Worm (Caenorhabditis elegans) whole organism, L3 larva: ENCODE measurements around the gene K08H2.10.

Source experiments
- R02D3.7 ChIP-seq: fragments of 150-350 bp; optimal IDR thresholded peaks from 2 replicates; lab custom pipeline; 2014; ENCODE audit warnings: missing biosample characterization, missing genetic modification characterization
- ZK546.5 ChIP-seq: sonication (generic microtip); optimal IDR thresholded peaks from 2 replicates; lab custom pipeline; 2017; ENCODE audit warnings: missing biosample characterization, missing genetic modification characterization
- aly-2 ChIP-seq: fragments of 150-350 bp; optimal IDR thresholded peaks from 2 replicates; lab custom pipeline; 2014; ENCODE audit warnings: missing biosample characterization, missing genetic modification characterization
- ama-1 ChIP-seq: fragments of 150-350 bp; optimal IDR thresholded peaks from 2 replicates; lab custom pipeline; 2018
- ceh-16 ChIP-seq: sonication (generic microtip); optimal IDR thresholded peaks from 2 replicates; lab custom pipeline; 2017; ENCODE audit warnings: missing biosample characterization, missing genetic modification characterization
- ceh-28 ChIP-seq: fragments of 150-350 bp; optimal IDR thresholded peaks from 2 replicates; lab custom pipeline; 2014; ENCODE audit warnings: missing biosample characterization, missing genetic modification reagents, missing genetic modification characterization
- ceh-82 ChIP-seq: fragments of 150-350 bp; optimal IDR thresholded peaks from 2 replicates; lab custom pipeline; 2014; ENCODE audit warnings: missing biosample characterization, missing genetic modification characterization
- ceh-9 ChIP-seq: sonication (generic microtip); optimal IDR thresholded peaks from 2 replicates; lab custom pipeline; 2018; ENCODE audit warnings: missing biosample characterization, missing genetic modification characterization
- daf-12 ChIP-seq: fragments of 150-350 bp; optimal IDR thresholded peaks from 2 replicates; lab custom pipeline; 2014; ENCODE audit warnings: missing biosample characterization, missing genetic modification reagents, missing genetic modification characterization
- egl-27 ChIP-seq: sonication (generic microtip); optimal IDR thresholded peaks from 4 replicates; lab custom pipeline; 2017; ENCODE audit warnings: missing biosample characterization, missing genetic modification reagents, missing genetic modification characterization
- egl-5 ChIP-seq: fragments of 150-350 bp; optimal IDR thresholded peaks from 2 replicates; lab custom pipeline; 2017; ENCODE audit warnings: missing biosample characterization, missing genetic modification reagents, missing genetic modification characterization, inconsistent platforms
- elt-1 ChIP-seq: fragments of 150-350 bp; optimal IDR thresholded peaks from 2 replicates; lab custom pipeline; 2014; ENCODE audit warnings: missing biosample characterization, missing genetic modification characterization
- elt-2 ChIP-seq: sonication (generic microtip); optimal IDR thresholded peaks from 2 replicates; lab custom pipeline; 2016; ENCODE audit warnings: missing genetic modification reagents, mild to moderate bottlenecking, missing genetic modification characterization, missing compliant biosample characterization
- elt-3 ChIP-seq, 3 experiments: fragments of 150-350 bp in 1 of 3; sonication (generic microtip) in 2 of 3; optimal IDR thresholded peaks; 2 replicates in 2 of 3; 4 replicates in 1 of 3; lab custom pipeline; 2014 to 2017; ENCODE audit warnings: missing biosample characterization in 3 of 3, missing genetic modification characterization in 3 of 3
- eor-1 ChIP-seq, 2 experiments: fragments of 150-350 bp; optimal IDR thresholded peaks; 2 replicates each; lab custom pipeline; 2014 to 2018; ENCODE audit warnings: missing biosample characterization in 2 of 2, missing genetic modification characterization in 2 of 2
- fkh-10 ChIP-seq: sonication (generic microtip); optimal IDR thresholded peaks from 2 replicates; lab custom pipeline; 2017; ENCODE audit warnings: missing biosample characterization, missing genetic modification reagents, missing genetic modification characterization
- fkh-2 ChIP-seq: fragments of 150-350 bp; optimal IDR thresholded peaks from 2 replicates; lab custom pipeline; 2014; ENCODE audit warnings: missing biosample characterization, missing genetic modification reagents, missing genetic modification characterization
- fos-1 ChIP-seq: fragments of 150-350 bp; optimal IDR thresholded peaks from 2 replicates; lab custom pipeline; 2014; ENCODE audit warnings: missing biosample characterization, missing genetic modification characterization
- hmg-11 ChIP-seq: sonication (generic microtip); optimal IDR thresholded peaks from 2 replicates; lab custom pipeline; 2016; ENCODE audit warnings: missing genetic modification characterization, missing compliant biosample characterization
- jun-1 ChIP-seq: fragments of 150-350 bp; optimal IDR thresholded peaks from 2 replicates; lab custom pipeline; 2014; ENCODE audit warnings: missing biosample characterization, missing genetic modification reagents, missing genetic modification characterization
- lin-15B ChIP-seq: fragments of 150-350 bp; optimal IDR thresholded peaks from 2 replicates; lab custom pipeline; 2014; ENCODE audit warnings: missing biosample characterization, missing genetic modification characterization
- lin-39 ChIP-seq: fragments of 150-350 bp; optimal IDR thresholded peaks from 2 replicates; lab custom pipeline; 2018; ENCODE audit warnings: missing biosample characterization, missing genetic modification reagents, missing genetic modification characterization
- lsy-12 ChIP-seq: sonication (generic microtip); optimal IDR thresholded peaks from 2 replicates; lab custom pipeline; 2016; ENCODE audit warnings: mild to moderate bottlenecking, missing genetic modification characterization, missing compliant biosample characterization
- mdl-1 ChIP-seq: fragments of 150-350 bp; optimal IDR thresholded peaks from 2 replicates; lab custom pipeline; 2014; ENCODE audit warnings: missing biosample characterization, missing genetic modification characterization
- mml-1 ChIP-seq: fragments of 150-350 bp; sonication (generic microtip); optimal IDR thresholded peaks from 3 replicates; lab custom pipeline; 2014; ENCODE audit warnings: missing biosample characterization, missing genetic modification characterization
- nfya-1 ChIP-seq: sonication (generic microtip); optimal IDR thresholded peaks from 2 replicates; lab custom pipeline; 2017; ENCODE audit warnings: missing genetic modification characterization, mild to moderate bottlenecking, missing compliant biosample characterization, antibody characterized with exemption, moderate library complexity; ENCODE audit not compliant: insufficient read depth
- nhr-11 ChIP-seq: fragments of 150-350 bp; optimal IDR thresholded peaks from 2 replicates; lab custom pipeline; 2014; ENCODE audit warnings: missing biosample characterization, missing genetic modification characterization
- nhr-12 ChIP-seq: fragments of 150-350 bp; optimal IDR thresholded peaks from 2 replicates; lab custom pipeline; 2014; ENCODE audit warnings: missing biosample characterization, missing genetic modification characterization
- nhr-23 ChIP-seq: fragments of 150-350 bp; optimal IDR thresholded peaks from 2 replicates; lab custom pipeline; 2014; ENCODE audit warnings: missing biosample characterization, missing genetic modification reagents, missing genetic modification characterization
- nhr-237 ChIP-seq: fragments of 150-350 bp; optimal IDR thresholded peaks from 2 replicates; lab custom pipeline; 2014; ENCODE audit warnings: missing biosample characterization, missing genetic modification characterization
- nhr-25 ChIP-seq: sonication (generic microtip); optimal IDR thresholded peaks from 2 replicates; lab custom pipeline; 2017; ENCODE audit warnings: missing biosample characterization, missing genetic modification characterization
- nhr-28 ChIP-seq: fragments of 150-350 bp; optimal IDR thresholded peaks from 2 replicates; lab custom pipeline; 2014; ENCODE audit warnings: missing biosample characterization, missing genetic modification characterization
- nhr-43 ChIP-seq: sonication (generic microtip); optimal IDR thresholded peaks from 2 replicates; lab custom pipeline; 2016; ENCODE audit warnings: mild to moderate bottlenecking, missing genetic modification characterization, missing compliant biosample characterization; ENCODE audit not compliant: poor library complexity, severe bottlenecking
- nhr-67 ChIP-seq: fragments of 150-350 bp; optimal IDR thresholded peaks from 2 replicates; lab custom pipeline; 2014; ENCODE audit warnings: missing biosample characterization, missing genetic modification characterization
- nhr-76 ChIP-seq: fragments of 150-350 bp; sonication (generic microtip); optimal IDR thresholded peaks from 5 replicates; lab custom pipeline; 2014; ENCODE audit warnings: missing biosample characterization, missing genetic modification characterization
- nhr-77 ChIP-seq: fragments of 150-350 bp; optimal IDR thresholded peaks from 2 replicates; lab custom pipeline; 2014; ENCODE audit warnings: missing biosample characterization, missing genetic modification characterization
- pha-4 ChIP-seq: fragments of 150-350 bp; optimal IDR thresholded peaks from 2 replicates; lab custom pipeline; 2014; ENCODE audit warnings: missing biosample characterization, missing genetic modification reagents, missing genetic modification characterization
- pqm-1 ChIP-seq: fragments of 150-350 bp; optimal IDR thresholded peaks from 2 replicates; lab custom pipeline; 2017; ENCODE audit warnings: missing biosample characterization, missing genetic modification characterization, inconsistent platforms
- sea-2 ChIP-seq: fragments of 150-350 bp; sonication (generic microtip); optimal IDR thresholded peaks from 4 replicates; lab custom pipeline; 2014; ENCODE audit warnings: missing biosample characterization, missing genetic modification reagents, missing genetic modification characterization
- skn-1 ChIP-seq: fragments of 150-350 bp; optimal IDR thresholded peaks from 2 replicates; lab custom pipeline; 2014; ENCODE audit warnings: missing biosample characterization, missing genetic modification characterization
- snpc-4 ChIP-seq: fragments of 150-350 bp; optimal IDR thresholded peaks from 2 replicates; lab custom pipeline; 2014; ENCODE audit warnings: missing biosample characterization, missing genetic modification characterization
- tbx-2 ChIP-seq: sonication (generic microtip); optimal IDR thresholded peaks from 2 replicates; lab custom pipeline; 2016; ENCODE audit warnings: mild to moderate bottlenecking, missing genetic modification characterization, missing compliant biosample characterization
- unc-39 ChIP-seq: sonication (generic microtip); optimal IDR thresholded peaks from 4 replicates; lab custom pipeline; 2017; ENCODE audit warnings: missing biosample characterization, missing genetic modification characterization
- unc-62 ChIP-seq: fragments of 150-350 bp; sonication (generic microtip); optimal IDR thresholded peaks from 4 replicates; lab custom pipeline; 2014; ENCODE audit warnings: missing biosample characterization, missing genetic modification reagents, missing genetic modification characterization
- zag-1 ChIP-seq: fragments of 150-350 bp; optimal IDR thresholded peaks from 2 replicates; lab custom pipeline; 2014; ENCODE audit warnings: missing biosample characterization, missing genetic modification characterization
- ztf-11 ChIP-seq: fragments of 150-350 bp; optimal IDR thresholded peaks from 2 replicates; lab custom pipeline; 2014; ENCODE audit warnings: missing biosample characterization, missing genetic modification characterization
- ztf-4 ChIP-seq: fragments of 150-350 bp; optimal IDR thresholded peaks from 2 replicates; lab custom pipeline; 2014; ENCODE audit warnings: missing biosample characterization, missing genetic modification characterization

The K08H2.10 gene

DNA sequence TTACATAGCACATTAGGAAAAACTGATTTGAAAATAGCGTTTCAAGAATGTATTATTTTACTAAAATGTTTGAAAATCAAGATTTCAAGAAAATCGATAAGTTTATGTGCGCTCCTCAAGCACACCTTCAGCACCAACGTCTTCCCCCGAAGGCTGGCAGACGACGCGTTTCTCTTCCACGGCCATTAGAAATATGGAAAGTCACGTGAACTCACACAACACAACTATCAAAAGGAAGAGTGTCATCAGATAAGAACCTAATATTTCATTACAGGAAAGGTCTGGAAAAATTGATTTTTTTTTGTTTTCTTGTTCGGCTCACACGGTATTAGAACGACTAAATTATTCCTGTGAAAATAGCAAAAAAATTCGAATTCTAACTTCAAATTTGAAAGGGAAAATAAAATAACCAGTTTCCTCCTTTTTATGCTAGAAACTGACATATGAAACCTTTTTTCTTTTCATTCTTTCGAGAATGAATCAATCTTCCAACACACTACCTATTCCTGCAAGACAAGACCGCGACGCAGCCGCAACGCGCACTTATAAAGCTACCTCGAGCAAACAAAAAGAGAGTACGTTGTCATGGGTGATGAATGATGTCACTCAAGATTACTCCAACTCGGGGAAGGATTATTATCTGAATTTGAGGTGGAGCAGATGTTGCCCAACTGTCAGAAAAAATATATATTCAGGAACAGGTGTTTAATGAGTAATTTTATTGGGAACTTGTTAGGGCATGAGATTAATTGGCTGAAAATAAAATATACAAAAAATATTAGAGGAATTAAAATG lies 32.3 kb upstream of the K08H2.10 start:
- no peak for TF ChIP-seq nhr-12
- no peak for TF ChIP-seq nhr-237 (tag; lab: Kevin White, UChicago)
- no peak for TF ChIP-seq elt-1 (tag; lab: Kevin White, UChicago)
- TF ChIP-seq ceh-28: peak; percentile 3
- no peak for TF ChIP-seq nhr-76 (tag; lab: Kevin White, UChicago)
- peak; percentile 39 for TF ChIP-seq lin-39 (tag; lab: Kevin White, UChicago)
- TF ChIP-seq nhr-25: no peak
- TF ChIP-seq pqm-1 (tag; lab: Kevin White, UChicago): peak; percentile 22
- peak; percentile 8 for TF ChIP-seq snpc-4 (tag; lab: Kevin White, UChicago)
- no peak for TF ChIP-seq mdl-1 (tag; lab: Kevin White, UChicago)
- peak; percentile 37 for TF ChIP-seq nfya-1 (tag; lab: Kevin White, UChicago)
- no peak for TF ChIP-seq ceh-16 (tag; lab: Kevin White, UChicago)
- no peak for TF ChIP-seq ZK546.5 (tag; lab: Kevin White, UChicago)
- no peak for TF ChIP-seq unc-62 (GFP tag; lab: Kevin White, UChicago)
- no peak for TF ChIP-seq ceh-82
- TF ChIP-seq zag-1 (tag; lab: Kevin White, UChicago): no peak
- TF ChIP-seq unc-39 (tag; lab: Kevin White, UChicago): no peak
- TF ChIP-seq lsy-12 (tag; lab: Kevin White, UChicago): no peak
- TF ChIP-seq nhr-43 (tag; lab: Kevin White, UChicago): no peak
- TF ChIP-seq tbx-2 (tag; lab: Kevin White, UChicago): no peak
- TF ChIP-seq daf-12 (tag; lab: Kevin White, UChicago): no peak
- no peak for TF ChIP-seq elt-3 (tag; optimal IDR thresholded peaks at IDR 0.05; lab: Kevin White, UChicago)
- no peak for TF ChIP-seq eor-1 (tag; optimal IDR thresholded peaks at IDR 0.05; lab: Kevin White, UChicago)
- TF ChIP-seq egl-5: no peak
- no peak for TF ChIP-seq mml-1 (tag; lab: Kevin White, UChicago)
- TF ChIP-seq nhr-11 (tag; lab: Kevin White, UChicago): no peak
- no peak for TF ChIP-seq ztf-11 (tag; lab: Kevin White, UChicago)
- no peak for TF ChIP-seq sea-2 (GFP tag; lab: Kevin White, UChicago)
- no peak for TF ChIP-seq nhr-28 (tag; lab: Kevin White, UChicago)
- no peak for TF ChIP-seq fkh-10 (GFP tag; lab: Kevin White, UChicago)
- TF ChIP-seq R02D3.7: no peak
- no peak for TF ChIP-seq skn-1 (tag; lab: Kevin White, UChicago)
- no peak for TF ChIP-seq nhr-67 (tag; lab: Kevin White, UChicago)
- TF ChIP-seq ztf-4 (tag; lab: Kevin White, UChicago): no peak
- no peak for TF ChIP-seq egl-27 (tag; lab: Kevin White, UChicago)
- no peak for TF ChIP-seq fos-1 (tag; lab: Kevin White, UChicago)
- no peak for TF ChIP-seq nhr-77 (tag; lab: Kevin White, UChicago)
- TF ChIP-seq fkh-2 (tag; lab: Kevin White, UChicago): no peak
- no peak for TF ChIP-seq nhr-23 (tag; lab: Kevin White, UChicago)
- no peak for TF ChIP-seq aly-2 (tag; lab: Kevin White, UChicago)
- no peak for TF ChIP-seq ama-1 (lab: Kevin White, UChicago)
- TF ChIP-seq lin-15B (tag; lab: Kevin White, UChicago): no peak
- TF ChIP-seq ceh-9: no peak
- TF ChIP-seq elt-2 (tag; lab: Kevin White, UChicago): peak; percentile 73
- peak; percentile 7 for TF ChIP-seq jun-1 (tag; lab: Kevin White, UChicago)
- TF ChIP-seq pha-4 (tag; lab: Kevin White, UChicago): peak; percentile 41
- peak; percentile 32 for TF ChIP-seq hmg-11 (tag; lab: Kevin White, UChicago)
